Fruit fly (Drosophila melanogaster): ENCODE measurements around the gene CG32119.
A peak's percentile ranks its signal among the peaks of the same experiment; 100 is the strongest.

Gene CG32119

dm6 chr3L:13213360-13213759 lies 35.1 kb downstream of the CG32119 start (continued):
- TF ChIP-seq Eip74EF (GFP tag; optimal IDR thresholded peaks at IDR 0.05) (peak in 1 of 2 experiments; percentile 29), croc (GFP tag; conservative IDR thresholded peaks at IDR 0.05) (peak; percentile 25; the same call in 1 of the 3 replicates), da (GFP tag; optimal IDR thresholded peaks at IDR 0.05) (no peak), ERR (GFP tag; optimal IDR thresholded peaks at IDR 0.05) (peak; percentile 1), CG11398 (GFP tag; optimal IDR thresholded peaks at IDR 0.05) (peak; percentile 43), toy (GFP tag; IDR thresholded peaks at IDR 0.05) (no peak), pzg (GFP tag; optimal IDR thresholded peaks at IDR 0.05) (no peak), CG30403 (GFP tag; optimal IDR thresholded peaks at IDR 0.05) (peak; percentile 33), CG2678 (tag; optimal IDR thresholded peaks at IDR 0.05) (peak; percentile 70), CG9932 (GFP tag; IDR thresholded peaks at IDR 0.05) (no peak), lov (optimal IDR thresholded peaks at IDR 0.05) (no peak), lov (GFP tag; IDR thresholded peaks at IDR 0.05) (0 out of 3 replicates have a peak, but pooled peaks have one; percentile 27), otp (GFP tag; IDR thresholded peaks at IDR 0.05) (0 out of 3 replicates have a peak, but pooled peaks have one; percentile 40), CG8281 (tag; optimal IDR thresholded peaks at IDR 0.05) (peak; percentile 20), cas (GFP tag; IDR thresholded peaks at IDR 0.05) (no peak), CG12071 (GFP tag; optimal IDR thresholded peaks at IDR 0.05) (peak; percentile 72), disco-r (GFP tag; optimal IDR thresholded peaks at IDR 0.05) (no peak), CG30020 (tag; optimal IDR thresholded peaks at IDR 0.05) (peak; percentile 16), CG10366 (GFP tag; IDR thresholded peaks at IDR 0.05) (peak; percentile 41; the same call in 1 of the 2 replicates), CG18011 (GFP tag; optimal IDR thresholded peaks at IDR 0.05) (no peak), gem (tag; optimal IDR thresholded peaks at IDR 0.05) (peak; percentile 72), CG3995 (GFP tag; optimal IDR thresholded peaks at IDR 0.05) (no peak), CG1792 (GFP tag; optimal IDR thresholded peaks at IDR 0.05) (peak; percentile 17), Fer2 (tag; optimal IDR thresholded peaks at IDR 0.05) (peak; percentile 41), CG8765 (GFP tag; IDR thresholded peaks at IDR 0.05) (no peak), CG4820 (GFP tag; optimal IDR thresholded peaks at IDR 0.05) (peak; percentile 74), CG6272 (GFP tag; IDR thresholded peaks at IDR 0.05) (no peak), HLH54F (GFP tag; optimal IDR thresholded peaks at IDR 0.05) (peak; percentile 7), CG14710 (tag; optimal IDR thresholded peaks at IDR 0.05) (peak; percentile 64), CG10654 (GFP tag; optimal IDR thresholded peaks at IDR 0.05) (peak; percentile 36), lola (GFP tag; optimal IDR thresholded peaks at IDR 0.05) (peak in 1 of 3 experiments; percentile 77), h (optimal IDR thresholded peaks at IDR 0.05) (no peak), CG14965 (GFP tag; optimal IDR thresholded peaks at IDR 0.05; ENCODE audit: borderline replicate concordance) (peak; percentile 15), sqz (GFP tag; optimal IDR thresholded peaks at IDR 0.05) (peak; percentile 53), Max (GFP tag; optimal IDR thresholded peaks at IDR 0.05) (peak; percentile 48), lilli (GFP tag; optimal IDR thresholded peaks at IDR 0.05) (peak; percentile 21), kay (GFP tag; optimal IDR thresholded peaks at IDR 0.05) (no peak), grau (tag; optimal IDR thresholded peaks at IDR 0.05) (peak; percentile 51), Doc3 (GFP tag; IDR thresholded peaks at IDR 0.05; ENCODE audit: partially characterized antibody) (no peak), dmrt11E (tag; optimal IDR thresholded peaks at IDR 0.05) (peak; percentile 82), ind (GFP tag; optimal IDR thresholded peaks at IDR 0.05) (peak; percentile 26), tap (tag; optimal IDR thresholded peaks at IDR 0.05) (no peak), CG4360 (GFP tag; IDR thresholded peaks at IDR 0.05) (0 out of 2 replicates have a peak, but pooled peaks have one; percentile 39), kni (GFP tag; optimal IDR thresholded peaks at IDR 0.05) (peak; percentile 47), tup (GFP tag; optimal IDR thresholded peaks at IDR 0.05) (peak; percentile 0), ac (GFP tag; optimal IDR thresholded peaks at IDR 0.05) (peak; percentile 35), chm (GFP tag; IDR thresholded peaks at IDR 0.05) (peak; percentile 64; the same call in 1 of the 2 replicates), CG34224 (GFP tag; IDR thresholded peaks at IDR 0.05; ENCODE audit: partially characterized antibody) (no peak), Med (GFP tag) (peak; percentile 89), TFAM (GFP tag; optimal IDR thresholded peaks at IDR 0.05) (no peak), maf-S (GFP tag; optimal IDR thresholded peaks at IDR 0.05) (no peak)

Data from whole organism, embryonic.